Worm (Caenorhabditis elegans) whole organism, L3 larva: ENCODE results near the gene Y48B6A.10.

ENCODE experiments used
- R02D3.7 ChIP-seq: fragments of 150-350 bp; optimal IDR thresholded peaks from 2 replicates; lab custom pipeline; 2014; ENCODE audit warnings: missing biosample characterization, missing genetic modification characterization
- ZK546.5 ChIP-seq: sonication (generic microtip); optimal IDR thresholded peaks from 2 replicates; lab custom pipeline; 2017; ENCODE audit warnings: missing biosample characterization, missing genetic modification characterization
- aly-2 ChIP-seq: fragments of 150-350 bp; optimal IDR thresholded peaks from 2 replicates; lab custom pipeline; 2014; ENCODE audit warnings: missing biosample characterization, missing genetic modification characterization
- ama-1 ChIP-seq: fragments of 150-350 bp; optimal IDR thresholded peaks from 2 replicates; lab custom pipeline; 2018
- ceh-9 ChIP-seq: sonication (generic microtip); optimal IDR thresholded peaks from 2 replicates; lab custom pipeline; 2018; ENCODE audit warnings: missing biosample characterization, missing genetic modification characterization
- daf-12 ChIP-seq: fragments of 150-350 bp; optimal IDR thresholded peaks from 2 replicates; lab custom pipeline; 2014; ENCODE audit warnings: missing biosample characterization, missing genetic modification reagents, missing genetic modification characterization
- egl-27 ChIP-seq: sonication (generic microtip); optimal IDR thresholded peaks from 4 replicates; lab custom pipeline; 2017; ENCODE audit warnings: missing biosample characterization, missing genetic modification reagents, missing genetic modification characterization
- egl-5 ChIP-seq: fragments of 150-350 bp; optimal IDR thresholded peaks from 2 replicates; lab custom pipeline; 2017; ENCODE audit warnings: missing biosample characterization, missing genetic modification reagents, missing genetic modification characterization, inconsistent platforms
- elt-1 ChIP-seq: fragments of 150-350 bp; optimal IDR thresholded peaks from 2 replicates; lab custom pipeline; 2014; ENCODE audit warnings: missing biosample characterization, missing genetic modification characterization
- elt-2 ChIP-seq: sonication (generic microtip); optimal IDR thresholded peaks from 2 replicates; lab custom pipeline; 2016; ENCODE audit warnings: missing genetic modification reagents, mild to moderate bottlenecking, missing genetic modification characterization, missing compliant biosample characterization
- elt-3 ChIP-seq, 3 experiments: fragments of 150-350 bp in 1 of 3; sonication (generic microtip) in 2 of 3; optimal IDR thresholded peaks; 2 replicates in 2 of 3; 4 replicates in 1 of 3; lab custom pipeline; 2014 to 2017; ENCODE audit warnings: missing biosample characterization in 3 of 3, missing genetic modification characterization in 3 of 3
- eor-1 ChIP-seq, 2 experiments: fragments of 150-350 bp; optimal IDR thresholded peaks; 2 replicates each; lab custom pipeline; 2014 to 2018; ENCODE audit warnings: missing biosample characterization in 2 of 2, missing genetic modification characterization in 2 of 2
- fkh-10 ChIP-seq: sonication (generic microtip); optimal IDR thresholded peaks from 2 replicates; lab custom pipeline; 2017; ENCODE audit warnings: missing biosample characterization, missing genetic modification reagents, missing genetic modification characterization
- jun-1 ChIP-seq: fragments of 150-350 bp; optimal IDR thresholded peaks from 2 replicates; lab custom pipeline; 2014; ENCODE audit warnings: missing biosample characterization, missing genetic modification reagents, missing genetic modification characterization
- lin-15B ChIP-seq: fragments of 150-350 bp; optimal IDR thresholded peaks from 2 replicates; lab custom pipeline; 2014; ENCODE audit warnings: missing biosample characterization, missing genetic modification characterization
- lin-39 ChIP-seq: fragments of 150-350 bp; optimal IDR thresholded peaks from 2 replicates; lab custom pipeline; 2018; ENCODE audit warnings: missing biosample characterization, missing genetic modification reagents, missing genetic modification characterization
- lsy-12 ChIP-seq: sonication (generic microtip); optimal IDR thresholded peaks from 2 replicates; lab custom pipeline; 2016; ENCODE audit warnings: mild to moderate bottlenecking, missing genetic modification characterization, missing compliant biosample characterization
- mdl-1 ChIP-seq: fragments of 150-350 bp; optimal IDR thresholded peaks from 2 replicates; lab custom pipeline; 2014; ENCODE audit warnings: missing biosample characterization, missing genetic modification characterization
- mml-1 ChIP-seq: fragments of 150-350 bp; sonication (generic microtip); optimal IDR thresholded peaks from 3 replicates; lab custom pipeline; 2014; ENCODE audit warnings: missing biosample characterization, missing genetic modification characterization
- nfya-1 ChIP-seq: sonication (generic microtip); optimal IDR thresholded peaks from 2 replicates; lab custom pipeline; 2017; ENCODE audit warnings: missing genetic modification characterization, mild to moderate bottlenecking, missing compliant biosample characterization, antibody characterized with exemption, moderate library complexity; ENCODE audit not compliant: insufficient read depth
- nhr-11 ChIP-seq: fragments of 150-350 bp; optimal IDR thresholded peaks from 2 replicates; lab custom pipeline; 2014; ENCODE audit warnings: missing biosample characterization, missing genetic modification characterization
- nhr-12 ChIP-seq: fragments of 150-350 bp; optimal IDR thresholded peaks from 2 replicates; lab custom pipeline; 2014; ENCODE audit warnings: missing biosample characterization, missing genetic modification characterization
- nhr-237 ChIP-seq: fragments of 150-350 bp; optimal IDR thresholded peaks from 2 replicates; lab custom pipeline; 2014; ENCODE audit warnings: missing biosample characterization, missing genetic modification characterization
- nhr-25 ChIP-seq: sonication (generic microtip); optimal IDR thresholded peaks from 2 replicates; lab custom pipeline; 2017; ENCODE audit warnings: missing biosample characterization, missing genetic modification characterization
- nhr-28 ChIP-seq: fragments of 150-350 bp; optimal IDR thresholded peaks from 2 replicates; lab custom pipeline; 2014; ENCODE audit warnings: missing biosample characterization, missing genetic modification characterization
- nhr-43 ChIP-seq: sonication (generic microtip); optimal IDR thresholded peaks from 2 replicates; lab custom pipeline; 2016; ENCODE audit warnings: mild to moderate bottlenecking, missing genetic modification characterization, missing compliant biosample characterization; ENCODE audit not compliant: poor library complexity, severe bottlenecking
- nhr-67 ChIP-seq: fragments of 150-350 bp; optimal IDR thresholded peaks from 2 replicates; lab custom pipeline; 2014; ENCODE audit warnings: missing biosample characterization, missing genetic modification characterization
- nhr-77 ChIP-seq: fragments of 150-350 bp; optimal IDR thresholded peaks from 2 replicates; lab custom pipeline; 2014; ENCODE audit warnings: missing biosample characterization, missing genetic modification characterization
- pha-4 ChIP-seq: fragments of 150-350 bp; optimal IDR thresholded peaks from 2 replicates; lab custom pipeline; 2014; ENCODE audit warnings: missing biosample characterization, missing genetic modification reagents, missing genetic modification characterization
- pqm-1 ChIP-seq: fragments of 150-350 bp; optimal IDR thresholded peaks from 2 replicates; lab custom pipeline; 2017; ENCODE audit warnings: missing biosample characterization, missing genetic modification characterization, inconsistent platforms
- sea-2 ChIP-seq: fragments of 150-350 bp; sonication (generic microtip); optimal IDR thresholded peaks from 4 replicates; lab custom pipeline; 2014; ENCODE audit warnings: missing biosample characterization, missing genetic modification reagents, missing genetic modification characterization
- skn-1 ChIP-seq: fragments of 150-350 bp; optimal IDR thresholded peaks from 2 replicates; lab custom pipeline; 2014; ENCODE audit warnings: missing biosample characterization, missing genetic modification characterization
- snpc-4 ChIP-seq: fragments of 150-350 bp; optimal IDR thresholded peaks from 2 replicates; lab custom pipeline; 2014; ENCODE audit warnings: missing biosample characterization, missing genetic modification characterization
- tbx-2 ChIP-seq: sonication (generic microtip); optimal IDR thresholded peaks from 2 replicates; lab custom pipeline; 2016; ENCODE audit warnings: mild to moderate bottlenecking, missing genetic modification characterization, missing compliant biosample characterization
- unc-39 ChIP-seq: sonication (generic microtip); optimal IDR thresholded peaks from 4 replicates; lab custom pipeline; 2017; ENCODE audit warnings: missing biosample characterization, missing genetic modification characterization
- unc-62 ChIP-seq: fragments of 150-350 bp; sonication (generic microtip); optimal IDR thresholded peaks from 4 replicates; lab custom pipeline; 2014; ENCODE audit warnings: missing biosample characterization, missing genetic modification reagents, missing genetic modification characterization
- ztf-11 ChIP-seq: fragments of 150-350 bp; optimal IDR thresholded peaks from 2 replicates; lab custom pipeline; 2014; ENCODE audit warnings: missing biosample characterization, missing genetic modification characterization
- ztf-4 ChIP-seq: fragments of 150-350 bp; optimal IDR thresholded peaks from 2 replicates; lab custom pipeline; 2014; ENCODE audit warnings: missing biosample characterization, missing genetic modification characterization

Gene Y48B6A.10

ce11 chrII:14206211-14206610, 8.0 kb upstream of the Y48B6A.10 start:
- TF ChIP-seq unc-39 (tag; lab: Kevin White, UChicago) (no peak), nhr-67 (no peak), ZK546.5 (tag; lab: Kevin White, UChicago) (no peak), pqm-1 (tag; lab: Kevin White, UChicago) (no peak), ztf-11 (tag; lab: Kevin White, UChicago) (no peak), egl-27 (tag; lab: Kevin White, UChicago) (no peak), nhr-25 (tag; lab: Kevin White, UChicago) (no peak), ama-1 (lab: Kevin White, UChicago) (no peak), elt-1 (tag; lab: Kevin White, UChicago) (no peak), daf-12 (tag; lab: Kevin White, UChicago) (no peak), egl-5 (tag; lab: Kevin White, UChicago) (no peak), nhr-28 (tag; lab: Kevin White, UChicago) (no peak), eor-1 (tag; optimal IDR thresholded peaks at IDR 0.05; lab: Kevin White, UChicago) (no peak), nhr-43 (tag; lab: Kevin White, UChicago) (no peak), lsy-12 (no peak), jun-1 (no peak)

- TF ChIP-seq nhr-11 (tag; lab: Kevin White, UChicago) (no peak), mml-1 (tag; lab: Kevin White, UChicago) (no peak), R02D3.7 (no peak), elt-3 (tag; optimal IDR thresholded peaks at IDR 0.05; lab: Kevin White, UChicago) (no peak), egl-5 (tag; lab: Kevin White, UChicago) (no peak), aly-2 (tag; lab: Kevin White, UChicago) (no peak), nhr-237 (tag; lab: Kevin White, UChicago) (no peak), ztf-4 (no peak), unc-39 (tag; lab: Kevin White, UChicago) (no peak), nhr-12 (tag; lab: Kevin White, UChicago) (no peak), elt-2 (tag; lab: Kevin White, UChicago) (no peak), sea-2 (GFP tag; lab: Kevin White, UChicago) (no peak), ztf-11 (tag; lab: Kevin White, UChicago) (no peak), ZK546.5 (tag; lab: Kevin White, UChicago) (no peak), ceh-9 (tag; lab: Kevin White, UChicago) (no peak), pha-4 (tag; lab: Kevin White, UChicago) (no peak), nhr-77 (tag; lab: Kevin White, UChicago) (no peak), pqm-1 (tag; lab: Kevin White, UChicago) (no peak)
These were observed 3.1 kb upstream of the Y48B6A.10 start, which contains the start of gene hot-7 for ce11 chrII:14211118-14211517. Gene hot-7, plus strand, starts transcription at chrII:14211418.

ce11 chrII:14218142-14218541, 3.9 kb downstream of the Y48B6A.10 start:
- no peak for TF ChIP-seq mdl-1
- no peak for TF ChIP-seq daf-12 (tag; lab: Kevin White, UChicago)
- TF ChIP-seq nhr-237 (tag; lab: Kevin White, UChicago) = no peak
- no peak for TF ChIP-seq lin-39 (tag; lab: Kevin White, UChicago)
- TF ChIP-seq nhr-11 (tag; lab: Kevin White, UChicago) = no peak
- TF ChIP-seq fkh-10 (GFP tag; lab: Kevin White, UChicago) = no peak
- TF ChIP-seq nhr-43 (tag; lab: Kevin White, UChicago) = no peak
- TF ChIP-seq lin-15B = no peak
- TF ChIP-seq tbx-2 (tag; lab: Kevin White, UChicago) = no peak
- no peak for TF ChIP-seq skn-1 (tag; lab: Kevin White, UChicago)

- TF ChIP-seq elt-3 (tag; optimal IDR thresholded peaks at IDR 0.05; lab: Kevin White, UChicago) (no peak), nfya-1 (no peak), R02D3.7 (no peak), sea-2 (GFP tag; lab: Kevin White, UChicago) (no peak), snpc-4 (tag; lab: Kevin White, UChicago) (no peak), unc-39 (tag; lab: Kevin White, UChicago) (no peak), pqm-1 (tag; lab: Kevin White, UChicago) (no peak), pha-4 (tag; lab: Kevin White, UChicago) (no peak), unc-62 (GFP tag; lab: Kevin White, UChicago) (no peak)
These were observed 12.0 kb downstream of the Y48B6A.10 start, which contains the start of gene Y48B6A.13 for ce11 chrII:14226175-14226574. Gene Y48B6A.13, minus strand, starts transcription at chrII:14226275.
